Fruit fly (Drosophila melanogaster): ENCODE measurements around the gene CG3808.

dm6 chr3L:19014802-19015201 is 14.4 kb upstream of the CG3808 start:
- TF ChIP-seq usp (GFP tag; optimal IDR thresholded peaks at IDR 0.05) (no peak), grau (tag; optimal IDR thresholded peaks at IDR 0.05) (no peak), CG16779 (GFP tag; IDR thresholded peaks at IDR 0.05) (no peak), ab (GFP tag; optimal IDR thresholded peaks at IDR 0.05) (no peak), ewg (GFP tag; optimal IDR thresholded peaks at IDR 0.05) (no peak), unc-4 (GFP tag; IDR thresholded peaks at IDR 0.05; ENCODE audit: partially characterized antibody) (no peak), CG1832 (GFP tag; optimal IDR thresholded peaks at IDR 0.05) (no peak), peb (GFP tag; IDR thresholded peaks at IDR 0.05) (no peak), Bteb2 (GFP tag; optimal IDR thresholded peaks at IDR 0.05) (no peak), Hr78 (GFP tag; optimal IDR thresholded peaks at IDR 0.05) (no peak), sisA (GFP tag; IDR thresholded peaks at IDR 0.05) (no peak)
